Fruit fly (Drosophila melanogaster) whole organism: ENCODE measurements around the gene CG42542.

ENCODE experiments used
- CG8478 ChIP-seq: fragments of >200 bp; optimal IDR thresholded peaks from 2 replicates; lab custom pipeline; 2018; ENCODE audit warnings: inconsistent platforms
- Dll ChIP-seq: fragments of >200 bp; optimal IDR thresholded peaks from 2 replicates; lab custom pipeline; 2017
- pan ChIP-seq: fragments of >200 bp; optimal IDR thresholded peaks from 2 replicates; lab custom pipeline; 2017
- psq ChIP-seq: fragments of >200 bp; optimal IDR thresholded peaks from 2 replicates; lab custom pipeline; 2017

dm6 chr3R:15246601-15247000 is 50.2 kb downstream of the CG42542 start:
- TF ChIP-seq psq = no peak
- TF ChIP-seq CG8478 (lab: Kevin White, UChicago) = no peak
- TF ChIP-seq Dll (lab: Kevin White, UChicago) = no peak
- TF ChIP-seq pan = no peak
